Fruit fly (Drosophila melanogaster) whole organism, embryonic: ENCODE measurements around the gene Pino.

Experiments
- Aef1 ChIP-seq: fragments of 200-800 bp; sonication (Bioruptor generic); IDR thresholded peaks from 3 replicates; pipeline ENCODE4 v1.3.6; 2022; ENCODE audit warnings: missing biosample characterization, missing genetic modification characterization
- CG10462 ChIP-seq: fragments of 200-800 bp; sonication (Bioruptor generic); optimal IDR thresholded peaks from 2 replicates; lab custom pipeline; 2016; ENCODE audit warnings: missing biosample characterization, missing genetic modification characterization
- CG11085 ChIP-seq: fragments of 200-800 bp; sonication (Bioruptor generic); IDR thresholded peaks from 2 replicates; pipeline ENCODE4 v1.3.6; 2022; ENCODE audit warnings: missing biosample characterization, missing genetic modification characterization
- CG11695 ChIP-seq: fragments of 200-800 bp; sonication (Bioruptor generic); IDR thresholded peaks from 3 replicates; pipeline ENCODE4 v1.3.6; 2022; ENCODE audit warnings: missing biosample characterization, missing genetic modification characterization
- CG13287 ChIP-seq: fragments of 200-800 bp; sonication (Bioruptor generic); IDR thresholded peaks from 2 replicates; pipeline ENCODE4 v1.3.6; 2022; ENCODE audit warnings: missing biosample characterization, missing genetic modification characterization; ENCODE audit not compliant: partially characterized antibody
- CG2116 ChIP-seq: fragments of 200-800 bp; sonication (Bioruptor generic); optimal IDR thresholded peaks from 3 replicates; lab custom pipeline; 2018; ENCODE audit warnings: missing biosample characterization, mild to moderate bottlenecking, missing genetic modification characterization
- CG2120 ChIP-seq: fragments of 200-800 bp; sonication (Bioruptor generic); optimal IDR thresholded peaks from 3 replicates; lab custom pipeline; 2016; ENCODE audit warnings: missing biosample characterization, missing genetic modification characterization
- CG32767 ChIP-seq: fragments of 200-800 bp; sonication (Bioruptor generic); IDR thresholded peaks from 2 replicates; pipeline ENCODE4 v1.3.6; 2022; ENCODE audit warnings: missing biosample characterization, missing genetic modification characterization
- CG34224 ChIP-seq: fragments of 200-800 bp; sonication (Bioruptor generic); IDR thresholded peaks from 3 replicates; pipeline ENCODE4 v1.3.6; 2022; ENCODE audit warnings: missing biosample characterization, missing genetic modification characterization; ENCODE audit not compliant: partially characterized antibody
- CG5245 ChIP-seq: fragments of 200-800 bp; sonication (Bioruptor generic); optimal IDR thresholded peaks from 3 replicates; lab custom pipeline; 2016; ENCODE audit warnings: missing biosample characterization, missing genetic modification characterization
- CG8089 ChIP-seq: fragments of 200-800 bp; sonication (Bioruptor generic); optimal IDR thresholded peaks from 3 replicates; lab custom pipeline; 2016; ENCODE audit warnings: missing biosample characterization, missing genetic modification characterization
- CG8924 ChIP-seq: fragments of 200-800 bp; optimal IDR thresholded peaks from 3 replicates; lab custom pipeline; 2019; ENCODE audit warnings: missing biosample characterization, mild to moderate bottlenecking, missing genetic modification characterization, moderate library complexity
- CoRest ChIP-seq: fragments of 200-800 bp; sonication (Bioruptor generic); optimal IDR thresholded peaks from 3 replicates; lab custom pipeline; 2018; ENCODE audit warnings: missing biosample characterization, mild to moderate bottlenecking, missing genetic modification characterization, moderate library complexity
- E2f2 ChIP-seq: fragments of 200-800 bp; sonication (Bioruptor generic); IDR thresholded peaks from 2 replicates; pipeline ENCODE4 v1.3.6; 2022; ENCODE audit warnings: missing biosample characterization, missing genetic modification characterization
- Eip74EF ChIP-seq, 2 experiments: fragments of 200-800 bp in 1 of 2; fragments of >200 bp in 1 of 2; sonication (Bioruptor generic) in 1 of 2; optimal IDR thresholded peaks; 2 replicates each; lab custom pipeline; 2017 to 2019; ENCODE audit warnings: missing biosample characterization in 2 of 2, missing genetic modification characterization in 2 of 2, mild to moderate bottlenecking in 1 of 2, moderate library complexity in 1 of 2
- Ets65A ChIP-seq: fragments of 200-800 bp; sonication (Bioruptor generic); peaks from one replicate; lab custom pipeline; 2016; ENCODE audit warnings: missing biosample characterization, missing genetic modification characterization
- Fer2 ChIP-seq: fragments of 200-800 bp; sonication (Bioruptor generic); optimal IDR thresholded peaks from 2 replicates; lab custom pipeline; 2018; ENCODE audit warnings: missing biosample characterization, mild to moderate bottlenecking, missing genetic modification characterization, moderate library complexity
- HmgZ ChIP-seq: fragments of 200-800 bp; sonication (Bioruptor generic); optimal IDR thresholded peaks from 2 replicates; lab custom pipeline; 2018; ENCODE audit warnings: missing biosample characterization, mild to moderate bottlenecking, missing genetic modification characterization
- Kr ChIP-seq: fragments of 200-800 bp; sonication (Bioruptor generic); optimal IDR thresholded peaks from 2 replicates; lab custom pipeline; 2017; ENCODE audit warnings: missing biosample characterization, mild to moderate bottlenecking, missing genetic modification characterization
- MBD-R2 ChIP-seq: fragments of 200-800 bp; sonication (Bioruptor generic); IDR thresholded peaks from 2 replicates; pipeline ENCODE4 v1.3.6; 2022; ENCODE audit warnings: missing biosample characterization, missing genetic modification characterization
- Max ChIP-seq: fragments of 200-800 bp; sonication (Bioruptor generic); optimal IDR thresholded peaks from 2 replicates; lab custom pipeline; 2016; ENCODE audit warnings: missing biosample characterization, mild to moderate bottlenecking, missing genetic modification characterization
- NC2β ChIP-seq: fragments of 200-800 bp; sonication (Bioruptor generic); optimal IDR thresholded peaks from 2 replicates; lab custom pipeline; 2016; ENCODE audit warnings: missing biosample characterization, missing genetic modification characterization
- Oaz ChIP-seq: fragments of 200-800 bp; sonication (Bioruptor generic); IDR thresholded peaks from 2 replicates; pipeline ENCODE4 v1.3.6; 2022; ENCODE audit warnings: missing biosample characterization, missing genetic modification characterization
- Pdp1 ChIP-seq, 2 experiments: fragments of 200-800 bp; sonication (Bioruptor generic); optimal IDR thresholded peaks; 3 replicates each; lab custom pipeline; 2016; ENCODE audit warnings: missing biosample characterization in 2 of 2, missing genetic modification characterization in 2 of 2, mild to moderate bottlenecking in 1 of 2, moderate library complexity in 1 of 2
- Trl ChIP-seq, 3 experiments: fragments of >200 bp in 2 of 3; fragments of 200-800 bp in 1 of 3; sonication (Bioruptor generic) in 1 of 3; optimal IDR thresholded peaks; 2 replicates in 1 of 3; 3 replicates in 2 of 3; lab custom pipeline; 2016 to 2017; ENCODE audit warnings: missing biosample characterization in 1 of 3, missing genetic modification characterization in 1 of 3
- Xrp1 ChIP-seq: fragments of 200-800 bp; sonication (Bioruptor generic); IDR thresholded peaks from 2 replicates; pipeline ENCODE4 v1.3.6; 2022; ENCODE audit warnings: missing biosample characterization, missing genetic modification characterization
- ato ChIP-seq: fragments of 200-800 bp; sonication (Bioruptor generic); IDR thresholded peaks from 2 replicates; pipeline ENCODE4 v1.3.6; 2022; ENCODE audit warnings: missing biosample characterization, missing genetic modification characterization; ENCODE audit not compliant: partially characterized antibody
- bigmax ChIP-seq: fragments of 200-800 bp; sonication (Bioruptor generic); optimal IDR thresholded peaks from 2 replicates; lab custom pipeline; 2018; ENCODE audit warnings: missing biosample characterization, mild to moderate bottlenecking, missing genetic modification characterization
- btn ChIP-seq: fragments of 200-800 bp; sonication (Bioruptor generic); optimal IDR thresholded peaks from 2 replicates; lab custom pipeline; 2016; ENCODE audit warnings: missing biosample characterization, missing genetic modification characterization
- dimm ChIP-seq: fragments of 200-800 bp; sonication (Bioruptor generic); IDR thresholded peaks from 2 replicates; pipeline ENCODE4 v1.3.6; 2022; ENCODE audit warnings: missing biosample characterization, missing genetic modification characterization
- dpn ChIP-seq, 2 experiments: fragments of 200-800 bp; sonication (Bioruptor generic); optimal IDR thresholded peaks; 3 replicates each; lab custom pipeline; 2016; ENCODE audit warnings: missing biosample characterization in 2 of 2, missing genetic modification characterization in 2 of 2
- fru ChIP-seq: fragments of >200 bp; optimal IDR thresholded peaks from 2 replicates; lab custom pipeline; 2017
- fu2 ChIP-seq: fragments of 200-800 bp; sonication (Bioruptor generic); optimal IDR thresholded peaks from 2 replicates; lab custom pipeline; 2016; ENCODE audit warnings: missing biosample characterization, missing genetic modification characterization
- her ChIP-seq: fragments of 200-800 bp; sonication (Bioruptor generic); optimal IDR thresholded peaks from 2 replicates; lab custom pipeline; 2016; ENCODE audit warnings: missing biosample characterization, missing genetic modification characterization
- jing ChIP-seq: fragments of 200-800 bp; sonication (Bioruptor generic); optimal IDR thresholded peaks from 2 replicates; lab custom pipeline; 2018; ENCODE audit warnings: missing biosample characterization, mild to moderate bottlenecking, missing genetic modification characterization
- ken ChIP-seq: fragments of 200-800 bp; sonication (Bioruptor generic); IDR thresholded peaks from 3 replicates; pipeline ENCODE4 v1.3.6; 2022; ENCODE audit warnings: missing biosample characterization, missing genetic modification characterization
- lbe ChIP-seq: fragments of 200-800 bp; sonication (Bioruptor generic); optimal IDR thresholded peaks from 2 replicates; lab custom pipeline; 2016; ENCODE audit warnings: missing biosample characterization, mild to moderate bottlenecking, missing genetic modification characterization
- maf-S ChIP-seq: fragments of 200-800 bp; sonication (Bioruptor generic); optimal IDR thresholded peaks from 2 replicates; lab custom pipeline; 2016; ENCODE audit warnings: missing biosample characterization, missing genetic modification characterization
- otp ChIP-seq: fragments of 200-800 bp; sonication (Bioruptor generic); IDR thresholded peaks from 3 replicates; pipeline ENCODE4, ENCODE4 v1.3.6; 2022; ENCODE audit warnings: missing biosample characterization, missing genetic modification characterization
- peb ChIP-seq: fragments of 200-800 bp; sonication (Bioruptor generic); IDR thresholded peaks from 2 replicates; pipeline ENCODE4 v1.3.6; 2022; ENCODE audit warnings: missing biosample characterization, missing genetic modification characterization
- schlank ChIP-seq: fragments of 200-800 bp; sonication (Bioruptor generic); optimal IDR thresholded peaks from 2 replicates; lab custom pipeline; 2018; ENCODE audit warnings: missing biosample characterization, mild to moderate bottlenecking, missing genetic modification characterization
- sima ChIP-seq: fragments of 200-800 bp; sonication (Bioruptor generic); optimal IDR thresholded peaks from 2 replicates; lab custom pipeline; 2016; ENCODE audit warnings: missing biosample characterization, missing genetic modification characterization
- sna ChIP-seq: fragments of 200-800 bp; sonication (Bioruptor generic); IDR thresholded peaks from 2 replicates; pipeline ENCODE4 v1.3.6; 2022; ENCODE audit warnings: missing biosample characterization, missing genetic modification characterization; ENCODE audit not compliant: partially characterized antibody
- stwl ChIP-seq: fragments of 200-800 bp; sonication (Bioruptor generic); optimal IDR thresholded peaks from 3 replicates; lab custom pipeline; 2018; ENCODE audit warnings: missing biosample characterization, mild to moderate bottlenecking, missing genetic modification characterization, moderate library complexity
- tll ChIP-seq, 2 experiments: fragments of 200-800 bp in 1 of 2; fragments of >200 bp in 1 of 2; sonication (Bioruptor generic) in 1 of 2; optimal IDR thresholded peaks; 2 replicates each; lab custom pipeline; 2017 to 2019; ENCODE audit warnings: missing biosample characterization in 2 of 2, missing genetic modification characterization in 2 of 2, mild to moderate bottlenecking in 1 of 2, moderate library complexity in 1 of 2
- twi ChIP-seq: fragments of 200-800 bp; optimal IDR thresholded peaks from 2 replicates; lab custom pipeline; 2019; ENCODE audit warnings: missing biosample characterization, mild to moderate bottlenecking, missing genetic modification characterization, moderate library complexity
- yki ChIP-seq: fragments of >200 bp; optimal IDR thresholded peaks from 3 replicates; lab custom pipeline; 2018
- z ChIP-seq: fragments of 200-800 bp; sonication (Bioruptor generic); IDR thresholded peaks from 3 replicates; pipeline ENCODE4 v1.3.6; 2022; ENCODE audit warnings: missing biosample characterization, missing genetic modification characterization

Pino gene

dm6 chr2L:1118880-1119809 is 9.6 kb downstream of the Pino start (continued):
- peak; percentile 65 for TF ChIP-seq fu2 (GFP tag; lab: Kevin White, UChicago)
- TF ChIP-seq CG32767 (GFP tag; lab: Robert Waterston, UW): peak; percentile 63
- peak; percentile 61 for TF ChIP-seq Oaz (GFP tag; lab: Robert Waterston, UW)
- TF ChIP-seq dimm (GFP tag; lab: Robert Waterston, UW): no peak
- peak; percentile 44; the same call in 1 of the 2 replicates for TF ChIP-seq MBD-R2 (GFP tag; lab: Robert Waterston, UW)
- TF ChIP-seq btn (GFP tag; lab: Kevin White, UChicago): no peak
- TF ChIP-seq CG11085 (GFP tag; lab: Robert Waterston, UW): peak; percentile 67
- peak; percentile 52 for TF ChIP-seq lbe (GFP tag; lab: Kevin White, UChicago)
- peak; percentile 40; the same call in 1 of the 3 replicates for TF ChIP-seq otp (GFP tag; lab: Robert Waterston, UW)
- TF ChIP-seq Ets65A (GFP tag; lab: Kevin White, UChicago): peak; percentile 81
- no peak for TF ChIP-seq sna (GFP tag; lab: Robert Waterston, UW)
- peak; percentile 77; the same call in 2 of the 3 replicates for TF ChIP-seq CG11695
- TF ChIP-seq CG13287: peak; percentile 22; the same call in 1 of the 2 replicates
- peak; percentile 44 for TF ChIP-seq CG5245 (GFP tag; lab: Kevin White, UChicago)
- TF ChIP-seq peb (GFP tag; lab: Robert Waterston, UW): peak; percentile 72
- peak; percentile 71 for TF ChIP-seq CoRest (tag; lab: Kevin White, UChicago)
- TF ChIP-seq CG34224: peak; percentile 50; the same call in 2 of the 3 replicates
- TF ChIP-seq Pdp1 (GFP tag; optimal IDR thresholded peaks at IDR 0.05; lab: Kevin White, UChicago): peak; percentile 23 to 53
- TF ChIP-seq Xrp1 (GFP tag; lab: Robert Waterston, UW): peak; percentile 75
- TF ChIP-seq Kr: no peak
- TF ChIP-seq Fer2: no peak
- no peak for TF ChIP-seq yki (lab: Kevin White, UChicago)
- peak; percentile 4 for TF ChIP-seq stwl (tag; lab: Kevin White, UChicago)
- peak; percentile 80 to 94 for TF ChIP-seq Trl (optimal IDR thresholded peaks at IDR 0.05; lab: Kevin White, UChicago)
- peak; percentile 59 for TF ChIP-seq Trl (GFP tag; optimal IDR thresholded peaks at IDR 0.05; lab: Kevin White, UChicago)
- TF ChIP-seq her (GFP tag; lab: Kevin White, UChicago): peak; percentile 19
- TF ChIP-seq Aef1: peak; percentile 69
- no peak for TF ChIP-seq sima (GFP tag; lab: Kevin White, UChicago)
- TF ChIP-seq jing: peak; percentile 47
- peak; percentile 94 for TF ChIP-seq CG2120 (GFP tag; lab: Kevin White, UChicago)
- TF ChIP-seq CG8924 (tag; lab: Kevin White, UChicago): peak; percentile 64
- peak; percentile 44 for TF ChIP-seq E2f2 (GFP tag; lab: Robert Waterston, UW)
- no peak for TF ChIP-seq tll (GFP tag; optimal IDR thresholded peaks at IDR 0.05; lab: Kevin White, UChicago)
- no peak for TF ChIP-seq Eip74EF (GFP tag; optimal IDR thresholded peaks at IDR 0.05; lab: Kevin White, UChicago)
- TF ChIP-seq z: peak; percentile 67; the same call in 2 of the 3 replicates
- no peak for TF ChIP-seq bigmax (GFP tag; lab: Kevin White, UChicago)
- TF ChIP-seq HmgZ (tag; lab: Kevin White, UChicago): peak; percentile 68
- TF ChIP-seq dpn (GFP tag; optimal IDR thresholded peaks at IDR 0.05; lab: Kevin White, UChicago): peak; percentile 55 to 78
- no peak for TF ChIP-seq ato (GFP tag; lab: Robert Waterston, UW)
- peak; percentile 75 for TF ChIP-seq twi (tag; lab: Kevin White, UChicago)
- peak; percentile 40 for TF ChIP-seq CG8089 (GFP tag; lab: Kevin White, UChicago)
- TF ChIP-seq CG10462 (GFP tag; lab: Kevin White, UChicago): peak; percentile 26
- TF ChIP-seq maf-S (GFP tag; lab: Kevin White, UChicago): peak; percentile 54
- TF ChIP-seq NC2β (GFP tag; lab: Kevin White, UChicago): no peak
- peak; percentile 79 for TF ChIP-seq schlank
- peak; percentile 50 for TF ChIP-seq fru (lab: Kevin White, UChicago)
- TF ChIP-seq CG2116 (GFP tag; lab: Kevin White, UChicago): peak; percentile 33
- peak; percentile 72; the same call in 2 of the 3 replicates for TF ChIP-seq ken (GFP tag; lab: Robert Waterston, UW)
- peak; percentile 66 for TF ChIP-seq Max (GFP tag; lab: Kevin White, UChicago)
